Worm (Caenorhabditis elegans): Measurements from ENCODE around the gene T25B9.8.

ce11 chrIV:10777600-10777999, 9.6 kb upstream of the T25B9.8 start:
- TF ChIP-seq fkh-10 (GFP tag; optimal IDR thresholded peaks at IDR 0.05): no peak
- no peak for TF ChIP-seq nhr-11 (tag; optimal IDR thresholded peaks at IDR 0.05)
- no peak for TF ChIP-seq elt-3 (tag; optimal IDR thresholded peaks at IDR 0.05)
- no peak for TF ChIP-seq unc-39 (tag; optimal IDR thresholded peaks at IDR 0.05)
- no peak for TF ChIP-seq nhr-23 (tag; optimal IDR thresholded peaks at IDR 0.05)
- no peak for TF ChIP-seq unc-62 (GFP tag; optimal IDR thresholded peaks at IDR 0.05)
- TF ChIP-seq lin-39 (tag; optimal IDR thresholded peaks at IDR 0.05): no peak
- no peak for TF ChIP-seq R02D3.7 (tag; optimal IDR thresholded peaks at IDR 0.05)
- TF ChIP-seq aly-2 (tag; optimal IDR thresholded peaks at IDR 0.05): no peak
- TF ChIP-seq mdl-1 (tag; optimal IDR thresholded peaks at IDR 0.05): no peak
- no peak for TF ChIP-seq nhr-25 (tag; optimal IDR thresholded peaks at IDR 0.05)

All from whole organism, L3 larva.